Worm (Caenorhabditis elegans) whole organism, L2 larva: ENCODE measurements around the gene T20D4.10.
"Not testable (repeated sequence)": the region's sequence is repeated elsewhere in the genome, so short reads cannot be mapped to it uniquely, and the experiment has no call there.

Experiments used
- F13H6.1 ChIP-seq: sonication (generic microtip); optimal IDR thresholded peaks from 2 replicates; lab custom pipeline; 2016; ENCODE audit warnings: missing genetic modification characterization, missing compliant biosample characterization
- R02D3.7 ChIP-seq: fragments of 150-350 bp; optimal IDR thresholded peaks from 2 replicates; lab custom pipeline; 2014; ENCODE audit warnings: missing biosample characterization, missing genetic modification characterization
- Y55F3AM.14 ChIP-seq: fragments of 200-800 bp; sonication (Bioruptor generic); optimal IDR thresholded peaks from 2 replicates; lab custom pipeline; 2018; ENCODE audit warnings: mild to moderate bottlenecking, missing genetic modification characterization, missing compliant biosample characterization
- ZK546.5 ChIP-seq: sonication (generic microtip); optimal IDR thresholded peaks from 2 replicates; lab custom pipeline; 2017; ENCODE audit warnings: missing biosample characterization, missing genetic modification characterization
- alr-1 ChIP-seq: fragments of 150-350 bp; optimal IDR thresholded peaks from 2 replicates; lab custom pipeline; 2014; ENCODE audit warnings: missing biosample characterization, missing genetic modification characterization
- aly-2 ChIP-seq: fragments of 150-350 bp; optimal IDR thresholded peaks from 2 replicates; lab custom pipeline; 2014; ENCODE audit warnings: missing biosample characterization, missing genetic modification characterization
- ama-1 ChIP-seq: fragments of 150-350 bp; optimal IDR thresholded peaks from 2 replicates; lab custom pipeline; 2018; ENCODE audit warnings: inconsistent platforms
- blmp-1 ChIP-seq: sonication (generic microtip); optimal IDR thresholded peaks from 2 replicates; lab custom pipeline; 2017; ENCODE audit warnings: missing genetic modification characterization, mild to moderate bottlenecking, missing compliant biosample characterization, antibody characterized with exemption, moderate library complexity; ENCODE audit not compliant: insufficient read depth
- ceh-82 ChIP-seq: fragments of 150-350 bp; optimal IDR thresholded peaks from 2 replicates; lab custom pipeline; 2014; ENCODE audit warnings: missing biosample characterization, missing genetic modification characterization
- crh-2 ChIP-seq: sonication (generic microtip); optimal IDR thresholded peaks from 2 replicates; lab custom pipeline; 2017; ENCODE audit warnings: missing biosample characterization, missing genetic modification characterization
- egl-27 ChIP-seq: sonication (generic microtip); optimal IDR thresholded peaks from 3 replicates; lab custom pipeline; 2017; ENCODE audit warnings: missing biosample characterization, missing genetic modification reagents, missing genetic modification characterization
- elt-1 ChIP-seq: fragments of 150-350 bp; optimal IDR thresholded peaks from 2 replicates; lab custom pipeline; 2014; ENCODE audit warnings: missing biosample characterization, missing genetic modification characterization
- fos-1 ChIP-seq: fragments of 150-350 bp; optimal IDR thresholded peaks from 2 replicates; lab custom pipeline; 2014; ENCODE audit warnings: missing biosample characterization, missing genetic modification characterization
- lin-13 ChIP-seq: fragments of 150-350 bp; optimal IDR thresholded peaks from 2 replicates; lab custom pipeline; 2014; ENCODE audit warnings: missing biosample characterization, missing genetic modification reagents, missing genetic modification characterization
- lin-39 ChIP-seq: fragments of 150-350 bp; optimal IDR thresholded peaks from 2 replicates; lab custom pipeline; 2014; ENCODE audit warnings: missing biosample characterization, missing genetic modification reagents, missing genetic modification characterization
- lsy-2 ChIP-seq, 2 experiments: fragments of 150-350 bp in 1 of 2; sonication (generic microtip) in 1 of 2; optimal IDR thresholded peaks; 2 replicates each; lab custom pipeline; 2014 to 2017; ENCODE audit warnings: missing biosample characterization in 2 of 2, missing genetic modification characterization in 2 of 2
- mbf-1 ChIP-seq: sonication (generic microtip); optimal IDR thresholded peaks from 2 replicates; lab custom pipeline; 2017; ENCODE audit warnings: missing biosample characterization, missing genetic modification characterization
- mdl-1 ChIP-seq, 2 experiments: fragments of 150-350 bp in 1 of 2; sonication (generic microtip) in 1 of 2; optimal IDR thresholded peaks; 2 replicates each; lab custom pipeline; 2017; ENCODE audit warnings: missing biosample characterization in 2 of 2, missing genetic modification characterization in 2 of 2
- nhr-11 ChIP-seq: fragments of 150-350 bp; optimal IDR thresholded peaks from 2 replicates; lab custom pipeline; 2014; ENCODE audit warnings: missing biosample characterization, missing genetic modification characterization
- nhr-12 ChIP-seq: fragments of 150-350 bp; optimal IDR thresholded peaks from 2 replicates; lab custom pipeline; 2014; ENCODE audit warnings: missing biosample characterization, missing genetic modification characterization
- nhr-23 ChIP-seq: fragments of 150-350 bp; optimal IDR thresholded peaks from 2 replicates; lab custom pipeline; 2014; ENCODE audit warnings: missing biosample characterization, missing genetic modification reagents, missing genetic modification characterization
- nhr-237 ChIP-seq: fragments of 150-350 bp; optimal IDR thresholded peaks from 2 replicates; lab custom pipeline; 2014; ENCODE audit warnings: missing biosample characterization, missing genetic modification characterization
- nhr-25 ChIP-seq: fragments of 150-350 bp; sonication (generic microtip); optimal IDR thresholded peaks from 3 replicates; lab custom pipeline; 2014; ENCODE audit warnings: missing biosample characterization, missing genetic modification characterization
- nhr-6 ChIP-seq: fragments of 150-350 bp; optimal IDR thresholded peaks from 2 replicates; lab custom pipeline; 2014; ENCODE audit warnings: missing biosample characterization, missing genetic modification characterization
- nhr-77 ChIP-seq: fragments of 150-350 bp; optimal IDR thresholded peaks from 2 replicates; lab custom pipeline; 2014; ENCODE audit warnings: missing biosample characterization, missing genetic modification characterization
- peb-1 ChIP-seq: fragments of 150-350 bp; optimal IDR thresholded peaks from 2 replicates; lab custom pipeline; 2014; ENCODE audit warnings: missing biosample characterization, missing genetic modification characterization
- sma-3 ChIP-seq: sonication (generic microtip); optimal IDR thresholded peaks from 2 replicates; lab custom pipeline; 2016; ENCODE audit warnings: missing genetic modification reagents, missing genetic modification characterization, missing compliant biosample characterization
- sma-9 ChIP-seq, 2 experiments: fragments of 150-350 bp in 1 of 2; sonication (generic microtip) in 1 of 2; optimal IDR thresholded peaks; 2 replicates each; lab custom pipeline; 2014 to 2016; ENCODE audit warnings: missing genetic modification characterization in 2 of 2, mild to moderate bottlenecking in 1 of 2, missing biosample characterization in 1 of 2, missing compliant biosample characterization in 1 of 2, missing genetic modification reagents in 1 of 2, moderate library complexity in 1 of 2
- unc-55 ChIP-seq: fragments of 150-350 bp; sonication (generic microtip); optimal IDR thresholded peaks from 3 replicates; lab custom pipeline; 2014; ENCODE audit warnings: missing biosample characterization, missing genetic modification reagents, missing genetic modification characterization
- unc-62 ChIP-seq: fragments of 150-350 bp; optimal IDR thresholded peaks from 2 replicates; lab custom pipeline; 2014; ENCODE audit warnings: missing biosample characterization, missing genetic modification reagents, missing genetic modification characterization
- zag-1 ChIP-seq: fragments of 150-350 bp; optimal IDR thresholded peaks from 2 replicates; lab custom pipeline; 2014; ENCODE audit warnings: missing biosample characterization, missing genetic modification characterization
- ztf-1 ChIP-seq: fragments of 200-800 bp; sonication (Bioruptor generic); conservative IDR thresholded peaks from 2 replicates; pipeline ENCODE4 v1.3.6; 2022; ENCODE audit warnings: missing genetic modification characterization, missing compliant biosample characterization
- ztf-11 ChIP-seq: sonication (generic microtip); optimal IDR thresholded peaks from 2 replicates; lab custom pipeline; 2017; ENCODE audit warnings: missing biosample characterization, missing genetic modification characterization
- ztf-4 ChIP-seq: fragments of 150-350 bp; optimal IDR thresholded peaks from 2 replicates; lab custom pipeline; 2014; ENCODE audit warnings: missing biosample characterization, missing genetic modification characterization

T20D4.10 gene

DNA sequence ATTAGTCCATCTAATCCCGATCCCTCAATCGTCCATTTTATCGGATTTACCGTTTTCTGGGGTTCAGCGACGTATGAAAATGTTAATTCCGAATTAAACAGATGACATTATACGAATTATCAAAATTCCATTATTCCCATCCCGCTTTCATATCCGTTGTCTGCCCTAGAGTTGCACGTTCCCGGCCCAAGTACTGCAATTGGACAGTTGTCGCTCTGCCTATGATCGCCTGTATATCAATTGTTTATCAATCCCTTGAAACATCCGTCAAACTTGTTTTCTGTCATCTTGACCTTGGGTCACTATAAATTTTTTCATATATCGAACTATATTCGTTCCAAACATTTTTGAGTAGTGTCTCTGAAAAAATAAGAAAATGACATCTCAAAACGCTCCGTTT lies 41.8 kb upstream of the T20D4.10 start, which contains the start of gene C04E12.5:
TSS of gene C04E12.5 (plus strand) at position 301 of the 400 bp plus-strand sequence.
- TF ChIP-seq nhr-237 (tag; lab: Kevin White, UChicago) (no peak), alr-1 (tag; lab: Kevin White, UChicago) (no peak)
- TF ChIP-seq, all 48 proteins: peak for 0

DNA sequence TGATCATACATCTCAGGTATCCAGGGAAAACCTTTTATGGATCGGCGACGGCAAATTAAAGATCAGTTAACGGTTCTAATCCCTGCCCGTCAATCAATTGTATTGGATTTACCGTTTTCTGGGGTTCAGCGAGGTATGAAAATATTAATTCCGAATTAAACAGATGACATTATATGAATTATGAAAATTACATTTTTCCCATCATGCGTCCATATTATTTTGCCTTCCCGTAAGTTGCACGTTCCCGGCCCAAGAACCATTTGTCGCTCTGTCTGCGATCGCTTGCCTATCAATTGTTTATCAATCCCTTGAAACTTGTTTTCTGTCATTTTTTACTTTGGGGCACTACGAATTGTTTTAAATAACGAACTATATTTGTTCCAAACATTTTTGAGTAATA lies 38.4 kb upstream of the T20D4.10 start:
- TF ChIP-seq alr-1 (tag; lab: Kevin White, UChicago) (no peak), ZK546.5 (tag; lab: Kevin White, UChicago) (no peak)
- TF ChIP-seq, all 48 proteins: peak for 0

DNA sequence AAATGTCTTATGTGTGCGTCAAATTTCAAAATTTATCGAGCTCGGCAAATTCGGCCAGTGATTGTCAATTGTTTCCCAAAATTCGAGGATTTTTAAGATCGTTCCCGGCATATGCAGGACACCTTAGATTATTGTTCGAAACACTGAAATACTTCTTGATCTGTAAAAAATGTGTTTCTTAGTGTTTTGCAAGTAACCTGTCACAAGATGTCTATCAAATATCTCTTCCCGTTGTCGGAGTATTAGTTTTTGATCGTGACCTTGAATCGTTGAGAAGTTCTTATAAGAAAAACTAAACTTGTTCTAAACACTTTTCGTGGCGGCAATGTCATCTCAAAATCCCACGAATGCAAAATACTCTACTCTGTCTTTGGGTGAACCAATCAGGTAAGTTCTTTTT lies 37.6 kb upstream of the T20D4.10 start, which contains the start of gene C04E12.4:
TSS of gene C04E12.4 (plus strand) at position 301 of the 400 bp plus-strand sequence.
- TF ChIP-seq nhr-11 (tag; lab: Kevin White, UChicago) = no peak
- TF ChIP-seq R02D3.7 (tag; lab: Kevin White, UChicago) = no peak
- no peak for TF ChIP-seq ztf-4
- TF ChIP-seq zag-1 (tag; lab: Kevin White, UChicago) = no peak
- no peak for TF ChIP-seq crh-2
- TF ChIP-seq nhr-23 = no peak
- no peak for TF ChIP-seq unc-62 (GFP tag; lab: Kevin White, UChicago)
- TF ChIP-seq blmp-1 (tag; lab: Kevin White, UChicago) = no peak
- no peak for TF ChIP-seq aly-2 (tag; lab: Kevin White, UChicago)
- TF ChIP-seq nhr-6 (tag; lab: Kevin White, UChicago) = no peak
- no peak for TF ChIP-seq fos-1 (tag; lab: Kevin White, UChicago)
- TF ChIP-seq ZK546.5 (tag; lab: Kevin White, UChicago) = no peak
- TF ChIP-seq elt-1 (tag; lab: Kevin White, UChicago) = no peak
- no peak for TF ChIP-seq F13H6.1 (tag; lab: Kevin White, UChicago)
- TF ChIP-seq nhr-237 (tag; lab: Kevin White, UChicago) = no peak

DNA sequence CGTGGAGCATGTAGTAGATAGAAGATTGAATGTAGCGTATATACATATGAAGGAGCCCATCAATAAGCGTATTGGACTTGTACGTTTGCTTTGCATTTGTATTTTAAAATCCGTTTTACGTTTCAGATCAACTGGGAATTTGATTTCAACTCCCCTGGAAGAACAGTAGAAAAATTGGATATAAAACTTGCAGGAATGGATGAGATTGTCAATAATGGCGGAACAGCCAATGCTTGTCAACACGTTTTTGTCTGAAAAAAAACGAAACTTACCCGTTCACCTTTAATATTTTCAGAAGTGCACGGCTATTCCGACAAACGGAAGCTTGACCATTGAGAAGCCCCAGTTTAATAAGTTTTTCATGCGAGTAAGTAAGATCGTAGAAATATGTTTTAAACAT lies 32.3 kb upstream of the T20D4.10 start, which contains the start of gene C04E12.2:
TSS of gene C04E12.2 (plus strand) at position 301 of the 400 bp plus-strand sequence.
- TF ChIP-seq Y55F3AM.14 (GFP tag; lab: Kevin White, UChicago); mbf-1 (tag; lab: Kevin White, UChicago); zag-1 (tag; lab: Kevin White, UChicago): not testable (repeated sequence)

DNA sequence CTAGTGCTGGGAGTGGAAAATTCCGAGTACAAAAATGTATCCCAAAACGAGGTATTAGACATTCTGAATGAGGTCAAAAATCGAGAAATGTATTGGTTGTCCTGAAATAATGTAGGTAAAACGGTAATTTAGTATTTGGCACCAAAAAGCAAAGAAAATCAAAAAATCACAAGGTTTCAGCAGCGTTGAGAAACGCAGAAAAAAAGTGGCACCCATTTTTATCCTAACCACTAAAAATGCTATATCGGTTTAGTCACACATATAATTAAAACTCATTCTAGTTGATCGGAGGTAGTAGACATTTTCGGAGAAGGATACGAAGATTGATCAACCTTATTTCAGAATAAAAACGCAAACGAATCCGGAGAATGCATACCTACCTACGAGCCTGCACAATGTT lies 27.4 kb upstream of the T20D4.10 start, which contains the start of gene srx-121:
TSS of gene srx-121 (minus strand) at position 101 of the 400 bp plus-strand sequence.
- TF ChIP-seq lin-39 (tag; lab: Kevin White, UChicago) (no peak), ztf-11 (no peak), nhr-12 (tag; lab: Kevin White, UChicago) (no peak), crh-2 (no peak), sma-3 (no peak), mdl-1 (tag; optimal IDR thresholded peaks at IDR 0.05; lab: Kevin White, UChicago) (no peak), ceh-82 (tag; lab: Kevin White, UChicago) (no peak)

DNA sequence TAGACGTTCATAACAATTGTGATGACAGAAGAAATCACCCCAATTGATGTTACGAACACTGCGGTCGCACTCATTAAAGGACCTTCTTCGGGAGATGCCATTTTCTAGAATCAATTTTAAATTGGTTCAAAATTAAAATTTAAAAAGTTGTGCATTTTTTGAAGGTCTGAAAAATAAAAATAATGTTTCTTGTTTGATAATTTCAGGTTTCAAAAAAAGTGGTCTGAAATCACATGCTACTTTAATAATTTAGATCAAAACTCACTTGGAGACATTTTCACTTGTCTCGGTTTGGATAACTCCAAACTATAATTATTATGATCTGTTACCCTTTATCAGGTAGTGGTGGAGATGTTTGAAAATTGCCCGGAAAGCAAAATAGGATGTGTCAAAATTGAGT lies 23.1 kb upstream of the T20D4.10 start, which contains the start of gene srbc-2:
TSS of gene srbc-2 (minus strand) at position 101 of the 400 bp plus-strand sequence.
- TF ChIP-seq blmp-1 (tag; lab: Kevin White, UChicago) (no peak), nhr-25 (no peak), unc-55 (no peak), egl-27 (tag; lab: Kevin White, UChicago) (no peak), peb-1 (tag; lab: Kevin White, UChicago) (no peak), nhr-237 (tag; lab: Kevin White, UChicago) (no peak), lin-13 (GFP tag; lab: Kevin White, UChicago) (no peak), unc-62 (GFP tag; lab: Kevin White, UChicago) (no peak), F13H6.1 (tag; lab: Kevin White, UChicago) (no peak), crh-2 (no peak), ama-1 (lab: Kevin White, UChicago) (no peak), sma-9 (GFP tag; optimal IDR thresholded peaks at IDR 0.05; lab: Kevin White, UChicago) (no peak), sma-9 (tag; optimal IDR thresholded peaks at IDR 0.05; lab: Kevin White, UChicago) (no peak), ceh-82 (tag; lab: Kevin White, UChicago) (no peak), nhr-77 (tag; lab: Kevin White, UChicago) (no peak), lsy-2 (tag; optimal IDR thresholded peaks at IDR 0.05; lab: Kevin White, UChicago) (no peak), ztf-1 (GFP tag; lab: Robert Waterston, UW) (no peak), nhr-11 (tag; lab: Kevin White, UChicago) (no peak)
